Worm (Caenorhabditis elegans): ENCODE data around the gene K08C7.1.

The K08C7.1 gene

DNA sequence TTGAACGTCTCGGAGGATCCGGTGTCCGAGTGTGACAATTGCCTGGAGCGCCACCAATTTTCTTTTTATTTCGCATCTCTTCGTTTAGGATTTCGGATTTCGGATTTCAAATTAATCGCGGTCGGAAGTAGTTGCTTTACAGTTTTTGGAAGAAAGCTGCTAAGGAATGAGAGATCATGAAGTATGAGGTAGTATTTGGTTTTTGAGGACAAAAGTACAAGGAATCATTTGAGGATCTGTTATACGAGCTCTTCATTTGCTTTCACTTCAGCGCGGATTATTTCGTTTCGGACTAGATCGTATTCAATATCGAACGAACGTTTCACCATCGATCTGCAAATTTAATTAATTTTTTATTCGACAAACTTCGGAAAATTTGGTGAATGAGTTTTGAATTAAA, 43.0 kb downstream of the K08C7.1 start, which contains the start of gene R102.11:
R102.11 (minus strand) TSS at position 101 of the 400 bp plus-strand sequence.
- TF ChIP-seq tlp-1 (tag; optimal IDR thresholded peaks at IDR 0.05), result no peak
- no peak for TF ChIP-seq nhr-20 (tag; optimal IDR thresholded peaks at IDR 0.05)
- no peak for TF ChIP-seq lin-39 (tag; optimal IDR thresholded peaks at IDR 0.05)
- no peak for TF ChIP-seq skn-1 (tag; optimal IDR thresholded peaks at IDR 0.05)
- TF ChIP-seq C16A3.4 (tag; optimal IDR thresholded peaks at IDR 0.05), result no peak
- no peak for TF ChIP-seq vab-15 (tag; optimal IDR thresholded peaks at IDR 0.05)
- no peak for TF ChIP-seq sup-37 (GFP tag; optimal IDR thresholded peaks at IDR 0.05)
- no peak for TF ChIP-seq ztf-4 (tag; optimal IDR thresholded peaks at IDR 0.05)
- TF ChIP-seq lin-15B (tag; optimal IDR thresholded peaks at IDR 0.05), result no peak
- no peak for TF ChIP-seq blmp-1 (tag; optimal IDR thresholded peaks at IDR 0.05)
- TF ChIP-seq mab-9 (GFP tag; IDR thresholded peaks at IDR 0.05), result no peak
- TF ChIP-seq irx-1 (tag; optimal IDR thresholded peaks at IDR 0.05), result no peak

DNA sequence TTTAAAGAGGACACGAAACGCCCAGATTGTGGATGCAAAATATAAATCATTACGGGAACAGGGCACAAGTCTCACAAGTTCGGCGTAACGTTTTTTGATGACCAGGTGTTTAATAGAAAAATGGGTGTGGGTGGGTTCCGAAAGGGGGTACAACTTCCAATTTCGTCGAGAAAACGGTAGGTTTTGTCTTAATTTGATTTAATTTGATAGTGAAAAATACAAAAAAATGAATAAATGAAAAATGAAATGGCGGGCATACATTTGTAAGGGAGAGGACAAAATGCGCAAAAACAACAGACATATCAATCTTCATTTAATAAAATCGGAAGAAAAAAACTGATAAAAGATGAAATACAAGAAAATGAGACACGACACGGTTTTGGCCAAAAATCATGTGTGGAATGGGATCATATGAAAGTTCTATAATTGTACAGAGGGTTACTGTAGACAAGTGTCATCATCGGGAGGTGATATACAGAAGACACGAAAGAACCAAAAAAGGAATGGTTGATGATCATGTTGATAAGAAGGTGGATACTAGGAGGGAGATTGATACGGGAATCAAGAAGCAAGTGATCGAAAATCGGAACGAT, 45.4 kb downstream of the K08C7.1 start:
- TF ChIP-seq nhr-85 (tag) (peak; percentile 88), nhr-20 (tag; optimal IDR thresholded peaks at IDR 0.05) (peak; percentile 58), fkh-4 (tag; optimal IDR thresholded peaks at IDR 0.05; ENCODE audit: borderline replicate concordance) (no peak), lir-3 (tag; optimal IDR thresholded peaks at IDR 0.05; ENCODE audit: poor library complexity) (no peak), tbx-2 (tag; optimal IDR thresholded peaks at IDR 0.05) (peak; percentile 36), aha-1 (tag; optimal IDR thresholded peaks at IDR 0.05) (no peak), efl-1 (optimal IDR thresholded peaks at IDR 0.05) (no peak), efl-1 (GFP tag; optimal IDR thresholded peaks at IDR 0.05 in 1 of 2) (peak in 1 of 2 experiments; percentile 51), lsy-2 (tag; optimal IDR thresholded peaks at IDR 0.05) (peak in 1 of 2 experiments; percentile 67), pax-3 (tag; optimal IDR thresholded peaks at IDR 0.05) (no peak), blmp-1 (tag; optimal IDR thresholded peaks at IDR 0.05) (peak; percentile 61), nhr-47 (tag; optimal IDR thresholded peaks at IDR 0.05) (no peak), grh-1 (GFP tag; IDR thresholded peaks at IDR 0.05) (no peak), snu-23 (GFP tag; optimal IDR thresholded peaks at IDR 0.05) (peak; percentile 37), elt-3 (tag; optimal IDR thresholded peaks at IDR 0.05) (peak in 2 of 6 experiments; percentile 45 to 78), lin-14 (GFP tag; optimal IDR thresholded peaks at IDR 0.05) (peak; percentile 55), lin-39 (tag; optimal IDR thresholded peaks at IDR 0.05) (no peak), nhr-77 (tag; optimal IDR thresholded peaks at IDR 0.05) (no peak), nhr-71 (tag; optimal IDR thresholded peaks at IDR 0.05) (peak; percentile 54), nhr-19 (GFP tag; conservative IDR thresholded peaks at IDR 0.05) (no peak), nhr-90 (tag; optimal IDR thresholded peaks at IDR 0.05; ENCODE audit: poor library complexity) (peak; percentile 21), dpl-1 (GFP tag; optimal IDR thresholded peaks at IDR 0.05) (no peak), nhr-11 (tag; optimal IDR thresholded peaks at IDR 0.05) (no peak), dsc-1 (tag; optimal IDR thresholded peaks at IDR 0.05) (no peak), lin-35 (GFP tag; optimal IDR thresholded peaks at IDR 0.05) (peak in 1 of 2 experiments; percentile 53), fkh-8 (tag; optimal IDR thresholded peaks at IDR 0.05) (no peak), hlh-17 (GFP tag; optimal IDR thresholded peaks at IDR 0.05; ENCODE audit: borderline replicate concordance) (no peak), aly-2 (tag; optimal IDR thresholded peaks at IDR 0.05) (no peak), ceh-82 (tag; optimal IDR thresholded peaks at IDR 0.05) (no peak), mab-9 (GFP tag; IDR thresholded peaks at IDR 0.05) (no peak), jun-1 (tag; optimal IDR thresholded peaks at IDR 0.05) (no peak)

- no peak for TF ChIP-seq lin-35 (GFP tag; optimal IDR thresholded peaks at IDR 0.05)
- no peak for TF ChIP-seq elt-2 (tag; optimal IDR thresholded peaks at IDR 0.05)
- TF ChIP-seq mep-1 (tag; optimal IDR thresholded peaks at IDR 0.05), result no peak
- no peak for TF ChIP-seq C34B4.2 (tag; optimal IDR thresholded peaks at IDR 0.05)
- TF ChIP-seq ceh-63 (GFP tag; optimal IDR thresholded peaks at IDR 0.05), result no peak
- no peak for TF ChIP-seq ztf-11 (tag; optimal IDR thresholded peaks at IDR 0.05)
- TF ChIP-seq egl-27 (tag; optimal IDR thresholded peaks at IDR 0.05), result no peak
- no peak for TF ChIP-seq mab-9 (GFP tag; IDR thresholded peaks at IDR 0.05)
- no peak for TF ChIP-seq fos-1 (tag; optimal IDR thresholded peaks at IDR 0.05)
- TF ChIP-seq dpl-1 (GFP tag; optimal IDR thresholded peaks at IDR 0.05), result no peak
- TF ChIP-seq nhr-90 (tag; optimal IDR thresholded peaks at IDR 0.05; ENCODE audit: poor library complexity), result no peak
These were observed 48.6 kb downstream of the K08C7.1 start, which contains the start of gene R102.10 for ce11 chrIV:10705176-10705575. TSS of gene R102.10 (plus strand) at chrIV:10705476.
